Fruit fly (Drosophila melanogaster) whole organism, embryonic: ENCODE results near the gene Cyt-c-p.

ENCODE experiments used
- ATbp ChIP-seq: fragments of 200-800 bp; sonication (Bioruptor generic); optimal IDR thresholded peaks from 2 replicates; lab custom pipeline; 2017; ENCODE audit warnings: missing biosample characterization, mild to moderate bottlenecking, missing genetic modification characterization, missing genetic modification reagents
- Abd-B ChIP-seq: fragments of 200-800 bp; sonication (Bioruptor generic); optimal IDR thresholded peaks from 2 replicates; lab custom pipeline; 2018; ENCODE audit warnings: missing biosample characterization, mild to moderate bottlenecking, missing genetic modification characterization, moderate library complexity
- Ada2b ChIP-seq: fragments of 200-800 bp; sonication (Bioruptor generic); IDR thresholded peaks from 2 replicates; pipeline ENCODE4 v1.3.6; 2022; ENCODE audit warnings: missing biosample characterization, missing genetic modification characterization
- BEAF-32 ChIP-seq: fragments of 200-800 bp; sonication (Bioruptor generic); optimal IDR thresholded peaks from 3 replicates; lab custom pipeline; 2017; ENCODE audit warnings: missing biosample characterization, missing genetic modification characterization, mild to moderate bottlenecking, moderate library complexity, missing genetic modification reagents
- CG10321 ChIP-seq: fragments of 200-800 bp; sonication (Bioruptor generic); IDR thresholded peaks from 2 replicates; pipeline ENCODE4 v1.3.6; 2022; ENCODE audit warnings: missing biosample characterization, missing genetic modification characterization
- CG10366 ChIP-seq: fragments of 200-800 bp; sonication (Bioruptor generic); IDR thresholded peaks from 2 replicates; pipeline ENCODE4 v1.3.6; 2022; ENCODE audit warnings: missing biosample characterization, missing genetic modification characterization
- CG10543 ChIP-seq: fragments of 200-800 bp; sonication (Bioruptor generic); optimal IDR thresholded peaks from 3 replicates; lab custom pipeline; 2017; ENCODE audit warnings: missing biosample characterization, mild to moderate bottlenecking, missing genetic modification characterization, moderate library complexity
- CG11456 ChIP-seq: fragments of 200-800 bp; sonication (Bioruptor generic); IDR thresholded peaks from 3 replicates; pipeline ENCODE4 v1.3.6; 2022; ENCODE audit warnings: missing biosample characterization, missing genetic modification characterization
- CG11696 ChIP-seq: fragments of 200-800 bp; sonication (Bioruptor generic); IDR thresholded peaks from 2 replicates; pipeline ENCODE4 v1.3.6; 2022; ENCODE audit warnings: missing biosample characterization, missing genetic modification characterization
- CG12155 ChIP-seq: fragments of 200-800 bp; sonication (Bioruptor generic); optimal IDR thresholded peaks from 3 replicates; lab custom pipeline; 2016; ENCODE audit warnings: missing biosample characterization, missing genetic modification characterization
- CG14710 ChIP-seq: fragments of 200-800 bp; sonication (Bioruptor generic); optimal IDR thresholded peaks from 3 replicates; lab custom pipeline; 2019; ENCODE audit warnings: missing biosample characterization, mild to moderate bottlenecking, missing genetic modification characterization, moderate library complexity
- CG14860 ChIP-seq: fragments of 200-800 bp; sonication (Bioruptor generic); IDR thresholded peaks from 3 replicates; pipeline ENCODE4 v1.3.6; 2022; ENCODE audit warnings: missing biosample characterization, missing genetic modification characterization; ENCODE audit not compliant: partially characterized antibody
- CG15479 ChIP-seq: fragments of 200-800 bp; sonication (Bioruptor generic); optimal IDR thresholded peaks from 3 replicates; lab custom pipeline; 2019; ENCODE audit warnings: missing biosample characterization, mild to moderate bottlenecking, missing genetic modification characterization, moderate library complexity
- CG1647 ChIP-seq: fragments of 200-800 bp; sonication (Bioruptor generic); optimal IDR thresholded peaks from 3 replicates; lab custom pipeline; 2016; ENCODE audit warnings: missing biosample characterization, missing genetic modification characterization
- CG16815 ChIP-seq: fragments of 200-800 bp; sonication (Bioruptor generic); optimal IDR thresholded peaks from 3 replicates; lab custom pipeline; 2017; ENCODE audit warnings: missing biosample characterization, mild to moderate bottlenecking, missing genetic modification characterization
- CG17385 ChIP-seq: fragments of 200-800 bp; sonication (Bioruptor generic); optimal IDR thresholded peaks from 3 replicates; lab custom pipeline; 2018; ENCODE audit warnings: missing biosample characterization, mild to moderate bottlenecking, missing genetic modification characterization
- CG17912 ChIP-seq: fragments of 200-800 bp; sonication (Bioruptor generic); optimal IDR thresholded peaks from 2 replicates; lab custom pipeline; 2018; ENCODE audit warnings: missing biosample characterization, mild to moderate bottlenecking, missing genetic modification characterization
- CG1832 ChIP-seq: fragments of 200-800 bp; sonication (Bioruptor generic); optimal IDR thresholded peaks from 2 replicates; lab custom pipeline; 2017; ENCODE audit warnings: missing biosample characterization, mild to moderate bottlenecking, missing genetic modification characterization, inconsistent platforms
- CG18619 ChIP-seq: fragments of 200-800 bp; sonication (Bioruptor generic); optimal IDR thresholded peaks from 3 replicates; lab custom pipeline; 2017; ENCODE audit warnings: missing biosample characterization, mild to moderate bottlenecking, missing genetic modification characterization
- CG2129 ChIP-seq: fragments of 200-800 bp; sonication (Bioruptor generic); IDR thresholded peaks from 2 replicates; pipeline ENCODE4 v1.3.6; 2022; ENCODE audit warnings: missing biosample characterization, missing genetic modification characterization; ENCODE audit not compliant: partially characterized antibody
- CG2875 ChIP-seq: fragments of 200-800 bp; sonication (Bioruptor generic); optimal IDR thresholded peaks from 2 replicates; lab custom pipeline; 2017; ENCODE audit warnings: missing biosample characterization, mild to moderate bottlenecking, missing genetic modification characterization, missing genetic modification reagents
- CG3065 ChIP-seq: fragments of 200-800 bp; sonication (Bioruptor generic); optimal IDR thresholded peaks from 2 replicates; lab custom pipeline; 2016; ENCODE audit warnings: missing biosample characterization, missing genetic modification characterization
- CG31224 ChIP-seq: fragments of 200-800 bp; sonication (Bioruptor generic); IDR thresholded peaks from 2 replicates; pipeline ENCODE4 v1.3.6; 2022; ENCODE audit warnings: missing biosample characterization, missing genetic modification characterization
- CG34422 ChIP-seq: fragments of 200-800 bp; sonication (Bioruptor generic); IDR thresholded peaks from 3 replicates; pipeline ENCODE4 v1.3.6; 2022; ENCODE audit warnings: missing biosample characterization, missing genetic modification characterization
- CG3726 ChIP-seq: fragments of 200-800 bp; sonication (Bioruptor generic); IDR thresholded peaks from 3 replicates; pipeline ENCODE4, ENCODE4 v1.3.6; 2022; ENCODE audit warnings: missing biosample characterization, missing genetic modification characterization
- CG9215 ChIP-seq: fragments of 200-800 bp; sonication (Bioruptor generic); IDR thresholded peaks from 2 replicates; pipeline ENCODE4 v1.3.6; 2022; ENCODE audit warnings: missing biosample characterization, missing genetic modification characterization
- CTCF ChIP-seq: fragments of 200-800 bp; sonication (Bioruptor generic); optimal IDR thresholded peaks from 2 replicates; lab custom pipeline; 2017; ENCODE audit warnings: missing biosample characterization, mild to moderate bottlenecking, missing genetic modification characterization, moderate library complexity
- ERR ChIP-seq: fragments of 200-800 bp; sonication (Bioruptor generic); optimal IDR thresholded peaks from 2 replicates; lab custom pipeline; 2016; ENCODE audit warnings: missing biosample characterization, missing genetic modification characterization
- Eip74EF ChIP-seq, 2 experiments: fragments of 200-800 bp in 1 of 2; fragments of >200 bp in 1 of 2; sonication (Bioruptor generic) in 1 of 2; optimal IDR thresholded peaks; 2 replicates each; lab custom pipeline; 2017 to 2019; ENCODE audit warnings: missing biosample characterization in 2 of 2, missing genetic modification characterization in 2 of 2, mild to moderate bottlenecking in 1 of 2, moderate library complexity in 1 of 2
- Elba2 ChIP-seq: fragments of 200-800 bp; sonication (Bioruptor generic); optimal IDR thresholded peaks from 3 replicates; lab custom pipeline; 2016; ENCODE audit warnings: missing biosample characterization, missing genetic modification characterization
- GATAe ChIP-seq: fragments of 200-800 bp; sonication (Bioruptor generic); conservative IDR thresholded peaks from 2 replicates; pipeline ENCODE4 v1.3.6; 2022; ENCODE audit warnings: missing biosample characterization, missing genetic modification characterization
- Hand ChIP-seq: fragments of 200-800 bp; sonication (Bioruptor generic); optimal IDR thresholded peaks from 2 replicates; lab custom pipeline; 2017; ENCODE audit warnings: mild to moderate bottlenecking, missing biosample characterization, missing genetic modification reagents, missing genetic modification characterization
- MESR4 ChIP-seq: fragments of 200-800 bp; sonication (Bioruptor generic); optimal IDR thresholded peaks from 2 replicates; lab custom pipeline; 2018; ENCODE audit warnings: missing biosample characterization, mild to moderate bottlenecking, missing genetic modification characterization, moderate library complexity
- Mes4 ChIP-seq: fragments of 200-800 bp; sonication (Bioruptor generic); optimal IDR thresholded peaks from 2 replicates; lab custom pipeline; 2016; ENCODE audit warnings: missing biosample characterization, missing genetic modification characterization
- Nf-YC ChIP-seq: fragments of 200-800 bp; optimal IDR thresholded peaks from 3 replicates; lab custom pipeline; 2019; ENCODE audit warnings: missing biosample characterization, mild to moderate bottlenecking, missing genetic modification characterization, moderate library complexity
- Oaz ChIP-seq: fragments of 200-800 bp; sonication (Bioruptor generic); IDR thresholded peaks from 2 replicates; pipeline ENCODE4 v1.3.6; 2022; ENCODE audit warnings: missing biosample characterization, missing genetic modification characterization
- Ravus ChIP-seq: fragments of 200-800 bp; sonication (Bioruptor generic); IDR thresholded peaks from 2 replicates; pipeline ENCODE4 v1.3.6; 2022; ENCODE audit warnings: missing biosample characterization, missing genetic modification characterization
- Rfx ChIP-seq: fragments of 200-800 bp; sonication (Bioruptor generic); IDR thresholded peaks from 2 replicates; pipeline ENCODE4 v1.3.6; 2022; ENCODE audit warnings: missing biosample characterization, missing genetic modification characterization
- TFAM ChIP-seq: fragments of 200-800 bp; sonication (Bioruptor generic); optimal IDR thresholded peaks from 2 replicates; lab custom pipeline; 2017; ENCODE audit warnings: missing biosample characterization, missing genetic modification characterization, inconsistent platforms
- ab ChIP-seq: fragments of 200-800 bp; sonication (Bioruptor generic); optimal IDR thresholded peaks from 2 replicates; lab custom pipeline; 2016; ENCODE audit warnings: missing biosample characterization, missing genetic modification characterization
- ac ChIP-seq: fragments of 200-800 bp; sonication (Bioruptor generic); optimal IDR thresholded peaks from 3 replicates; lab custom pipeline; 2017; ENCODE audit warnings: missing biosample characterization, mild to moderate bottlenecking, missing genetic modification characterization
- bab2 ChIP-seq: fragments of 200-800 bp; sonication (Bioruptor generic); optimal IDR thresholded peaks from 2 replicates; lab custom pipeline; 2016; ENCODE audit warnings: missing biosample characterization, missing genetic modification characterization
- dan ChIP-seq: fragments of 200-800 bp; sonication (Bioruptor generic); IDR thresholded peaks from 2 replicates; pipeline ENCODE4 v1.3.6; 2022; ENCODE audit warnings: missing biosample characterization, missing genetic modification characterization
- dpn ChIP-seq, 2 experiments: fragments of 200-800 bp; sonication (Bioruptor generic); optimal IDR thresholded peaks; 3 replicates each; lab custom pipeline; 2016; ENCODE audit warnings: missing biosample characterization in 2 of 2, missing genetic modification characterization in 2 of 2
- lilli ChIP-seq: fragments of 200-800 bp; sonication (Bioruptor generic); optimal IDR thresholded peaks from 3 replicates; lab custom pipeline; 2016; ENCODE audit warnings: missing biosample characterization, missing genetic modification characterization
- nerfin-1 ChIP-seq: fragments of 200-800 bp; sonication (Bioruptor generic); optimal IDR thresholded peaks from 3 replicates; lab custom pipeline; 2019; ENCODE audit warnings: missing biosample characterization, mild to moderate bottlenecking, missing genetic modification characterization, moderate library complexity
- pfk ChIP-seq: fragments of 200-800 bp; sonication (Bioruptor generic); optimal IDR thresholded peaks from 2 replicates; lab custom pipeline; 2018; ENCODE audit warnings: missing biosample characterization, mild to moderate bottlenecking, missing genetic modification characterization, moderate library complexity
- sima ChIP-seq: fragments of 200-800 bp; sonication (Bioruptor generic); optimal IDR thresholded peaks from 2 replicates; lab custom pipeline; 2016; ENCODE audit warnings: missing biosample characterization, missing genetic modification characterization
- sisA ChIP-seq: fragments of 200-800 bp; sonication (Bioruptor generic); IDR thresholded peaks from 2 replicates; pipeline ENCODE4 v1.3.6; 2022; ENCODE audit warnings: missing biosample characterization, missing genetic modification characterization
- slbo ChIP-seq: fragments of 200-800 bp; sonication (Bioruptor generic); IDR thresholded peaks from 2 replicates; pipeline ENCODE4 v1.3.6; 2022; ENCODE audit warnings: missing biosample characterization, missing genetic modification characterization
- tio ChIP-seq: fragments of 200-800 bp; sonication (Bioruptor generic); optimal IDR thresholded peaks from 2 replicates; lab custom pipeline; 2017; ENCODE audit warnings: missing biosample characterization, missing genetic modification characterization, inconsistent platforms
- zen ChIP-seq: fragments of 200-800 bp; sonication (Bioruptor generic); optimal IDR thresholded peaks from 3 replicates; lab custom pipeline; 2018; ENCODE audit warnings: missing biosample characterization, mild to moderate bottlenecking, missing genetic modification characterization, moderate library complexity

Gene Cyt-c-p

DNA sequence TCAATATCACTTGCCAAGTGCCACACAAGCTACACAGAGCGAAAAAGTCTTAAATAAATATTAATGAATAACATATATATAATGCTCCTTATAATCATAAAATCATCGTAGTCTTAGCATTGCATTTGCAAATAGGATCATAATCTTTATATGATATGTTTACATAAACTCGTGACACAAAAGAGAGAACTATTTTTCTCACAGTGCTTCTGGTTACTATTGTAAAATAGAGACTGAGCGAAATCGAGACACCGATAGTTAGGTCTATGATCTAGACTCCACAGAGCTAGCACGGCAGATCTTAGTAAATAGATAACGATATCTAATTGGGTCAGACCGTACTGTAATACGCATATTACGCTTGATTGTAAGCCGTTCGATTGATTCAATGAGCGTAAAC is 10.0 kb upstream of the Cyt-c-p start (continued):
- no peak for TF ChIP-seq CG15479 (GFP tag; lab: Kevin White, UChicago)
- no peak for TF ChIP-seq CG9215 (GFP tag; lab: Robert Waterston, UW)
- no peak for TF ChIP-seq Elba2 (GFP tag; lab: Kevin White, UChicago)
- peak; percentile 48 for TF ChIP-seq tio (GFP tag; lab: Kevin White, UChicago)
- TF ChIP-seq CG16815 (GFP tag; lab: Kevin White, UChicago), result no peak
- TF ChIP-seq CG31224 (GFP tag; lab: Robert Waterston, UW), result no peak
- no peak for TF ChIP-seq MESR4 (GFP tag; lab: Kevin White, UChicago)
- no peak for TF ChIP-seq nerfin-1
- peak; percentile 84 for TF ChIP-seq slbo (GFP tag; lab: Robert Waterston, UW)
- TF ChIP-seq sisA (GFP tag; lab: Robert Waterston, UW), result peak; percentile 84
- peak in 1 of 2 experiments; percentile 58 for TF ChIP-seq Eip74EF (GFP tag; optimal IDR thresholded peaks at IDR 0.05; lab: Kevin White, UChicago)
- TF ChIP-seq lilli (GFP tag; lab: Kevin White, UChicago), result peak; percentile 36
- no peak for TF ChIP-seq Nf-YC
- no peak for TF ChIP-seq ab
- TF ChIP-seq pfk (GFP tag; lab: Kevin White, UChicago), result no peak
- TF ChIP-seq CG11456 (GFP tag; lab: Robert Waterston, UW), result peak; percentile 61; the same call in 2 of the 3 replicates
- TF ChIP-seq CG10321 (GFP tag; lab: Robert Waterston, UW), result no peak
- TF ChIP-seq CG34422 (GFP tag; lab: Robert Waterston, UW), result no peak
- no peak for TF ChIP-seq sima
- peak; percentile 65 for TF ChIP-seq Abd-B (GFP tag; lab: Kevin White, UChicago)
- TF ChIP-seq dpn (GFP tag; optimal IDR thresholded peaks at IDR 0.05; lab: Kevin White, UChicago), result peak in 1 of 2 experiments; percentile 69
- TF ChIP-seq GATAe (GFP tag; lab: Robert Waterston, UW), result no peak
- peak; percentile 6 for TF ChIP-seq CG10543 (GFP tag; lab: Kevin White, UChicago)
- TF ChIP-seq CG10366 (GFP tag; lab: Robert Waterston, UW), result peak; percentile 83
- no peak for TF ChIP-seq Mes4 (GFP tag; lab: Kevin White, UChicago)
- TF ChIP-seq CG11696 (GFP tag; lab: Robert Waterston, UW), result no peak
- no peak for TF ChIP-seq CG14860 (GFP tag; lab: Robert Waterston, UW)
- peak; percentile 83 for TF ChIP-seq Rfx
- peak; percentile 77 for TF ChIP-seq CG17385 (GFP tag; lab: Kevin White, UChicago)
- TF ChIP-seq CG12155 (GFP tag; lab: Kevin White, UChicago), result peak; percentile 31
- no peak for TF ChIP-seq CG2129 (GFP tag; lab: Robert Waterston, UW)
- TF ChIP-seq dan (GFP tag; lab: Robert Waterston, UW), result no peak
- TF ChIP-seq Hand (GFP tag; lab: Kevin White, UChicago), result no peak
- TF ChIP-seq TFAM (GFP tag; lab: Kevin White, UChicago), result no peak
- no peak for TF ChIP-seq CG1832 (GFP tag; lab: Kevin White, UChicago)
- TF ChIP-seq CG14710 (tag; lab: Kevin White, UChicago), result no peak
- no peak for TF ChIP-seq CG3726 (GFP tag; lab: Robert Waterston, UW)
- TF ChIP-seq CTCF (GFP tag; lab: Kevin White, UChicago), result no peak
- TF ChIP-seq zen, result no peak
- TF ChIP-seq Oaz, result peak; percentile 66
- TF ChIP-seq CG18619, result peak; percentile 49
- peak; percentile 51 for TF ChIP-seq CG2875 (GFP tag; lab: Kevin White, UChicago)
- no peak for TF ChIP-seq CG3065
- TF ChIP-seq Ravus (GFP tag; lab: Robert Waterston, UW), result peak; percentile 60
- TF ChIP-seq ac (GFP tag; lab: Kevin White, UChicago), result no peak
- peak; percentile 86 for TF ChIP-seq Ada2b
- TF ChIP-seq bab2, result peak; percentile 41
- peak; percentile 60 for TF ChIP-seq ATbp (GFP tag; lab: Kevin White, UChicago)
- no peak for TF ChIP-seq ERR (GFP tag; lab: Kevin White, UChicago)
- TF ChIP-seq CG1647, result peak; percentile 1
- no peak for TF ChIP-seq CG17912
- TF ChIP-seq BEAF-32, result no peak
